Worm (Caenorhabditis elegans) whole organism, mixed stage, embryonic: ENCODE data around the gene elo-1.
A peak's percentile ranks its signal among the peaks of the same experiment; 100 is the strongest.

ENCODE experiments used
- M03D4.4 ChIP-seq: sonication (generic microtip); optimal IDR thresholded peaks from 2 replicates; lab custom pipeline; 2017; ENCODE audit warnings: mild to moderate bottlenecking, missing genetic modification characterization, missing compliant biosample characterization
- bed-3 ChIP-seq: fragments of 200-800 bp; sonication (Bioruptor generic); optimal IDR thresholded peaks from 3 replicates; lab custom pipeline; 2018; ENCODE audit warnings: mild to moderate bottlenecking, missing genetic modification characterization, moderate library complexity, missing compliant biosample characterization
- blmp-1 ChIP-seq: fragments of 150-350 bp; optimal IDR thresholded peaks from 2 replicates; lab custom pipeline; 2014; ENCODE audit warnings: missing biosample characterization, missing genetic modification characterization
- ceh-39 ChIP-seq: fragments of 150-350 bp; optimal IDR thresholded peaks from 2 replicates; lab custom pipeline; 2014; ENCODE audit warnings: missing biosample characterization, missing genetic modification characterization
- ceh-43 ChIP-seq: fragments of 200-800 bp; sonication (Bioruptor generic); optimal IDR thresholded peaks from 2 replicates; lab custom pipeline; 2018; ENCODE audit warnings: mild to moderate bottlenecking, missing genetic modification characterization, moderate library complexity, missing compliant biosample characterization
- ceh-83 ChIP-seq: fragments of 200-800 bp; sonication (Bioruptor generic); optimal IDR thresholded peaks from 2 replicates; lab custom pipeline; 2018; ENCODE audit warnings: mild to moderate bottlenecking, missing genetic modification characterization, missing compliant biosample characterization
- ces-1 ChIP-seq: fragments of 150-350 bp; optimal IDR thresholded peaks from 2 replicates; lab custom pipeline; 2014; ENCODE audit warnings: missing biosample characterization, missing genetic modification reagents, missing genetic modification characterization
- drap-1 ChIP-seq: fragments of 200-800 bp; sonication (Bioruptor generic); optimal IDR thresholded peaks from 3 replicates; lab custom pipeline; 2018; ENCODE audit warnings: mild to moderate bottlenecking, missing genetic modification characterization, missing compliant biosample characterization
- elt-1 ChIP-seq: sonication (generic microtip); optimal IDR thresholded peaks from 2 replicates; lab custom pipeline; 2017; ENCODE audit warnings: missing genetic modification characterization, mild to moderate bottlenecking, missing compliant biosample characterization, antibody characterized with exemption, moderate library complexity, borderline replicate concordance; ENCODE audit not compliant: insufficient read depth
- elt-3 ChIP-seq: fragments of 150-350 bp; optimal IDR thresholded peaks from 2 replicates; lab custom pipeline; 2014; ENCODE audit warnings: missing biosample characterization, missing genetic modification characterization
- flh-1 ChIP-seq: fragments of 200-800 bp; sonication (Bioruptor generic); optimal IDR thresholded peaks from 2 replicates; lab custom pipeline; 2018; ENCODE audit warnings: mild to moderate bottlenecking, missing genetic modification characterization, moderate library complexity, missing compliant biosample characterization
- ham-2 ChIP-seq: fragments of 200-800 bp; sonication (Bioruptor generic); optimal IDR thresholded peaks from 2 replicates; lab custom pipeline; 2018; ENCODE audit warnings: mild to moderate bottlenecking, missing genetic modification characterization, missing compliant biosample characterization
- hlh-1 ChIP-seq: fragments of 150-350 bp; optimal IDR thresholded peaks from 2 replicates; lab custom pipeline; 2014; ENCODE audit warnings: missing biosample characterization, missing genetic modification reagents, missing genetic modification characterization
- lin-13 ChIP-seq: fragments of 150-350 bp; optimal IDR thresholded peaks from 2 replicates; lab custom pipeline; 2014; ENCODE audit warnings: missing biosample characterization, missing genetic modification characterization
- lin-32 ChIP-seq: fragments of 200-800 bp; sonication (Bioruptor generic); optimal IDR thresholded peaks from 2 replicates; lab custom pipeline; 2018; ENCODE audit warnings: mild to moderate bottlenecking, missing genetic modification characterization, missing compliant biosample characterization
- lsy-2 ChIP-seq: fragments of 150-350 bp; optimal IDR thresholded peaks from 2 replicates; lab custom pipeline; 2014; ENCODE audit warnings: missing biosample characterization, missing genetic modification characterization
- mab-5 ChIP-seq: fragments of 150-350 bp; optimal IDR thresholded peaks from 2 replicates; lab custom pipeline; 2014; ENCODE audit warnings: missing biosample characterization, missing genetic modification characterization
- mep-1 ChIP-seq: fragments of 150-350 bp; optimal IDR thresholded peaks from 2 replicates; lab custom pipeline; 2017; ENCODE audit warnings: missing biosample characterization, missing genetic modification reagents, missing genetic modification characterization, inconsistent platforms
- mls-2 ChIP-seq: sonication (generic microtip); optimal IDR thresholded peaks from 2 replicates; lab custom pipeline; 2016; ENCODE audit warnings: mild to moderate bottlenecking, missing genetic modification characterization, moderate library complexity, missing compliant biosample characterization
- nhr-12 ChIP-seq: fragments of 150-350 bp; optimal IDR thresholded peaks from 2 replicates; lab custom pipeline; 2014; ENCODE audit warnings: missing biosample characterization, missing genetic modification characterization
- nhr-2 ChIP-seq: fragments of 150-350 bp; optimal IDR thresholded peaks from 2 replicates; lab custom pipeline; 2014; ENCODE audit warnings: missing biosample characterization, missing genetic modification characterization
- nhr-237 ChIP-seq: fragments of 150-350 bp; optimal IDR thresholded peaks from 2 replicates; lab custom pipeline; 2014; ENCODE audit warnings: missing biosample characterization, missing genetic modification characterization
- nhr-28 ChIP-seq: fragments of 150-350 bp; optimal IDR thresholded peaks from 2 replicates; lab custom pipeline; 2014; ENCODE audit warnings: missing biosample characterization, missing genetic modification characterization
- nhr-76 ChIP-seq: sonication (generic microtip); optimal IDR thresholded peaks from 2 replicates; lab custom pipeline; 2017; ENCODE audit warnings: missing biosample characterization, missing genetic modification characterization
- pha-4 ChIP-seq: fragments of 150-350 bp; optimal IDR thresholded peaks from 2 replicates; lab custom pipeline; 2018; ENCODE audit warnings: missing biosample characterization, missing genetic modification reagents, missing genetic modification characterization
- sem-2 ChIP-seq: fragments of 200-800 bp; sonication (Bioruptor generic); optimal IDR thresholded peaks from 2 replicates; lab custom pipeline; 2018; ENCODE audit warnings: mild to moderate bottlenecking, missing genetic modification characterization, missing compliant biosample characterization
- snpc-4 ChIP-seq: fragments of 150-350 bp; optimal IDR thresholded peaks from 2 replicates; lab custom pipeline; 2014; ENCODE audit warnings: missing biosample characterization, missing genetic modification characterization
- sptf-1 ChIP-seq: sonication (generic microtip); optimal IDR thresholded peaks from 2 replicates; lab custom pipeline; 2017; ENCODE audit warnings: mild to moderate bottlenecking, missing genetic modification characterization, moderate library complexity, missing compliant biosample characterization
- tbx-8 ChIP-seq: fragments of 200-800 bp; sonication (Bioruptor generic); optimal IDR thresholded peaks from 2 replicates; lab custom pipeline; 2018; ENCODE audit warnings: mild to moderate bottlenecking, missing genetic modification characterization, moderate library complexity, missing compliant biosample characterization
- unc-120 ChIP-seq: sonication (generic microtip); optimal IDR thresholded peaks from 2 replicates; lab custom pipeline; 2017; ENCODE audit warnings: missing genetic modification characterization, missing compliant biosample characterization; ENCODE audit not compliant: poor library complexity, severe bottlenecking
- unc-39 ChIP-seq: fragments of 150-350 bp; optimal IDR thresholded peaks from 2 replicates; lab custom pipeline; 2014; ENCODE audit warnings: missing biosample characterization, missing genetic modification characterization
- unc-62 ChIP-seq: fragments of 150-350 bp; optimal IDR thresholded peaks from 2 replicates; lab custom pipeline; 2014; ENCODE audit warnings: missing biosample characterization, missing genetic modification reagents, missing genetic modification characterization
- zip-8 ChIP-seq: fragments of 150-350 bp; optimal IDR thresholded peaks from 2 replicates; lab custom pipeline; 2014; ENCODE audit warnings: missing biosample characterization, missing genetic modification characterization
- ztf-11 ChIP-seq: fragments of 150-350 bp; optimal IDR thresholded peaks from 2 replicates; lab custom pipeline; 2014; ENCODE audit warnings: missing biosample characterization, missing genetic modification characterization

The elo-1 gene

ce11 chrIV:9511640-9512039 is 14.5 kb upstream of the elo-1 start:
- no peak for TF ChIP-seq nhr-237 (tag; lab: Kevin White, UChicago)
- TF ChIP-seq bed-3 = no peak
- TF ChIP-seq drap-1 (GFP tag; lab: Kevin White, UChicago) = no peak
- no peak for TF ChIP-seq tbx-8 (GFP tag; lab: Kevin White, UChicago)
- no peak for TF ChIP-seq mls-2
- TF ChIP-seq lsy-2 = no peak
- TF ChIP-seq nhr-76 (tag; lab: Kevin White, UChicago) = no peak
- TF ChIP-seq sem-2 (GFP tag; lab: Kevin White, UChicago) = no peak
- TF ChIP-seq blmp-1 (tag; lab: Kevin White, UChicago) = no peak
- TF ChIP-seq mab-5 = no peak
- TF ChIP-seq ceh-83 = no peak
- TF ChIP-seq ceh-43 = no peak
- no peak for TF ChIP-seq snpc-4
- no peak for TF ChIP-seq nhr-12 (tag; lab: Kevin White, UChicago)
- no peak for TF ChIP-seq zip-8
- TF ChIP-seq elt-3 (tag; lab: Kevin White, UChicago) = no peak
- no peak for TF ChIP-seq nhr-28 (tag; lab: Kevin White, UChicago)
- no peak for TF ChIP-seq hlh-1 (tag; lab: Kevin White, UChicago)
- no peak for TF ChIP-seq elt-1 (tag; lab: Kevin White, UChicago)

DNA sequence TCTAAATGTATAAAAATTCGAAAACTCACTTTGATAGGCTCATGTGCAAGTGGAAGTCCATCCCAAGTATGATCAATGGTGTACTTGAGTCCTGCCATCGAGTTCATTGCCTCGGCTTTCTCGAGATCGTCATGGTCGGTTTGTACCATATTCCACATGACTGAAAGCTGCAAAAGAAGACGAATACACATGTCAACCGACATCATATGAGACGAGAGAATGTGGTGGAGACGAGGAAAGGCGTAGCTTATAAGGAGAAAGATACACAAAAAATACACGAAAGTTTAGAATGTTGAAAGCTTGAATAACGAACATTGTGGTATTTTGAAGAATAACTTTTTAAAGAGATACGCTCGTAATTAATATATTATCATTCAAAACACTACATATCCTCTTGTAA is 13.3 kb upstream of the elo-1 start, which contains the start of gene C33A12.3:
C33A12.3 (minus strand) TSS at position 167 of the 400 bp plus-strand sequence.
- TF ChIP-seq ceh-83 = no peak
- no peak for TF ChIP-seq lin-32 (GFP tag; lab: Kevin White, UChicago)
- TF ChIP-seq unc-120 (tag; lab: Kevin White, UChicago) = no peak

- TF ChIP-seq elt-3 (tag; lab: Kevin White, UChicago) (no peak), tbx-8 (GFP tag; lab: Kevin White, UChicago) (no peak), elt-1 (tag; lab: Kevin White, UChicago) (no peak), flh-1 (GFP tag; lab: Kevin White, UChicago) (no peak), lin-13 (tag; lab: Kevin White, UChicago) (no peak), unc-62 (no peak), drap-1 (GFP tag; lab: Kevin White, UChicago) (no peak), nhr-237 (tag; lab: Kevin White, UChicago) (no peak), bed-3 (no peak), ceh-39 (tag; lab: Kevin White, UChicago) (no peak), nhr-76 (tag; lab: Kevin White, UChicago) (no peak), sem-2 (GFP tag; lab: Kevin White, UChicago) (no peak), ztf-11 (no peak), lsy-2 (peak; percentile 32), lin-32 (GFP tag; lab: Kevin White, UChicago) (no peak), ham-2 (GFP tag; lab: Kevin White, UChicago) (peak; percentile 67), mep-1 (tag; lab: Kevin White, UChicago) (no peak), ces-1 (GFP tag; lab: Kevin White, UChicago) (peak; percentile 41), pha-4 (tag; lab: Kevin White, UChicago) (no peak), blmp-1 (tag; lab: Kevin White, UChicago) (peak; percentile 51), unc-120 (tag; lab: Kevin White, UChicago) (no peak), ceh-83 (no peak), ceh-43 (no peak)
Observed at ce11 chrIV:9513360-9513777, 12.8 kb upstream of the elo-1 start.

DNA sequence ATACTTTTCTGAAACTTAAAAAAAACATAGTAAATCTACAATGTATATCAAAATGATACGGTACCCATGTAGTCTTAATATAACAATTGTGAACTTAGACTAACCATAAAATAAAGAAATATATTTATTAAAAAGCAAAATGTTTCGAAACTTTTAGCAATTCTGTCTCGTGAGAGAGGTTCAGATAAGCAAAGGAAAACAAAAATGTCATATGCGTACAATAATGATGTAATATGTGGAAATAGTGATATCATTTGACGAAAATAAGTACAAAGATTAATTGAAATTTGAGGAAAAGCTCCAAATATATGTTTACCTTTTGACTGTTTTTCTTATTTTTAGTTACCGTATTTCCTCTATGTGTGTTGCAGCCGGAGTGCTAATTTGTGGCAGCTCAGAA is 12.0 kb upstream of the elo-1 start:
- no peak for TF ChIP-seq M03D4.4 (tag; lab: Kevin White, UChicago)
- no peak for TF ChIP-seq mep-1 (tag; lab: Kevin White, UChicago)
- no peak for TF ChIP-seq lsy-2
- TF ChIP-seq blmp-1 (tag; lab: Kevin White, UChicago) = no peak
- no peak for TF ChIP-seq lin-13 (tag; lab: Kevin White, UChicago)
- no peak for TF ChIP-seq sem-2 (GFP tag; lab: Kevin White, UChicago)
- TF ChIP-seq drap-1 (GFP tag; lab: Kevin White, UChicago) = no peak
- TF ChIP-seq elt-3 (tag; lab: Kevin White, UChicago) = no peak
- TF ChIP-seq ceh-43 = no peak
- TF ChIP-seq ces-1 (GFP tag; lab: Kevin White, UChicago) = no peak
- TF ChIP-seq ztf-11 = no peak
- TF ChIP-seq elt-1 (tag; lab: Kevin White, UChicago) = no peak
- no peak for TF ChIP-seq unc-39 (tag; lab: Kevin White, UChicago)
- no peak for TF ChIP-seq sptf-1 (tag; lab: Kevin White, UChicago)
- no peak for TF ChIP-seq lin-32 (GFP tag; lab: Kevin White, UChicago)
- TF ChIP-seq nhr-2 (tag; lab: Kevin White, UChicago) = no peak
- TF ChIP-seq ceh-39 (tag; lab: Kevin White, UChicago) = no peak
- TF ChIP-seq unc-62 = no peak
